Worm (Caenorhabditis elegans): ENCODE data around the gene srbc-24.

DNA sequence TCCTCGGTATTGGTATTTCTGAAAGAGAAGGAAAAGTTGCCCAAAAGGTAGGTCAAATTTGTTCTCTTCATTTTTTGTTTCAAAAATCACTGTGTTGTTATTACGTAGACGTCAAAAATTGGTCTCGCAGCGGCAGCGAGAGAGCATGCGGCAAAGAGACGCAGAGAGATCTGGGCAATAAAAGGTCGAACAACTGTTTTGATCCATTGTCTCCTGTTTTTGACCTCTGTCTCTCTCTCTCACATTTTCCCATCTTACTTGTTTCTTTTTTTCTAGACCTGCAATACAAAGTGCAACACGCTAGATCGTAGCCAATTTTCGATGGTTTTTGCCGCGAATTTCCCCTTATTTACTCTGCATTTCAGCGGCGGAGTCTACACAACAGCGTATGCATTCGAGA, 25.0 kb upstream of the srbc-24 start:
- TF ChIP-seq eor-1 (tag; optimal IDR thresholded peaks at IDR 0.05) (no peak), snpc-4 (tag; optimal IDR thresholded peaks at IDR 0.05) (no peak), ceh-16 (tag; optimal IDR thresholded peaks at IDR 0.05) (no peak), unc-62 (GFP tag; optimal IDR thresholded peaks at IDR 0.05) (no peak), lin-39 (tag; optimal IDR thresholded peaks at IDR 0.05) (peak; percentile 11), skn-1 (tag; optimal IDR thresholded peaks at IDR 0.05) (no peak), pha-4 (tag; optimal IDR thresholded peaks at IDR 0.05) (no peak), nhr-237 (tag; optimal IDR thresholded peaks at IDR 0.05) (no peak), mml-1 (tag; optimal IDR thresholded peaks at IDR 0.05) (no peak), sea-2 (GFP tag; optimal IDR thresholded peaks at IDR 0.05) (no peak), ama-1 (optimal IDR thresholded peaks at IDR 0.05) (no peak), nhr-25 (tag; optimal IDR thresholded peaks at IDR 0.05) (no peak), ceh-9 (tag; optimal IDR thresholded peaks at IDR 0.05) (no peak), nhr-11 (tag; optimal IDR thresholded peaks at IDR 0.05) (no peak)
